Fruit fly (Drosophila melanogaster) whole organism, pupa: ENCODE measurements around the gene Usp5.

ENCODE experiments used
- CG10348 ChIP-seq: fragments of 200-800 bp; sonication (Bioruptor generic); IDR thresholded peaks from 2 replicates; pipeline ENCODE4 v1.3.6; 2022; ENCODE audit warnings: missing biosample characterization, missing genetic modification characterization
- CG12605 ChIP-seq: fragments of 200-800 bp; sonication (Bioruptor generic); IDR thresholded peaks from 2 replicates; pipeline ENCODE4 v1.3.6; 2022; ENCODE audit warnings: missing biosample characterization, missing genetic modification characterization
- CG14655 ChIP-seq: fragments of 200-800 bp; sonication (Bioruptor generic); optimal IDR thresholded peaks from 3 replicates; lab custom pipeline; 2017; ENCODE audit warnings: mild to moderate bottlenecking, missing biosample characterization, missing genetic modification reagents, missing genetic modification characterization
- CG15710 ChIP-seq: fragments of 200-800 bp; sonication (Bioruptor generic); optimal IDR thresholded peaks from 2 replicates; lab custom pipeline; 2018; ENCODE audit warnings: missing biosample characterization, mild to moderate bottlenecking, missing genetic modification characterization, moderate library complexity
- CG17806 ChIP-seq: fragments of 200-800 bp; sonication (Bioruptor generic); optimal IDR thresholded peaks from 2 replicates; lab custom pipeline; 2018; ENCODE audit warnings: missing biosample characterization, mild to moderate bottlenecking, missing genetic modification characterization, moderate library complexity
- CG32121 ChIP-seq: fragments of 200-800 bp; sonication (Bioruptor generic); IDR thresholded peaks from 2 replicates; pipeline ENCODE4 v1.3.6; 2022; ENCODE audit warnings: missing biosample characterization, missing genetic modification characterization
- CG34367 ChIP-seq: fragments of 200-800 bp; sonication (Bioruptor generic); optimal IDR thresholded peaks from 2 replicates; lab custom pipeline; 2018; ENCODE audit warnings: missing biosample characterization, mild to moderate bottlenecking, missing genetic modification characterization
- CG9948 ChIP-seq: fragments of 200-800 bp; sonication (Bioruptor generic); optimal IDR thresholded peaks from 2 replicates; lab custom pipeline; 2018; ENCODE audit warnings: missing biosample characterization, mild to moderate bottlenecking, missing genetic modification characterization, moderate library complexity
- D1 ChIP-seq: fragments of 200-800 bp; sonication (Bioruptor generic); optimal IDR thresholded peaks from 2 replicates; lab custom pipeline; 2018; ENCODE audit warnings: missing biosample characterization, mild to moderate bottlenecking, missing genetic modification characterization, moderate library complexity
- EcR ChIP-seq: fragments of 200-800 bp; sonication (Bioruptor generic); optimal IDR thresholded peaks from 3 replicates; lab custom pipeline; 2019; ENCODE audit warnings: missing biosample characterization, missing genetic modification characterization, mild to moderate bottlenecking, moderate library complexity, missing genetic modification reagents
- Ets98B ChIP-seq: fragments of 200-800 bp; sonication (Bioruptor generic); IDR thresholded peaks from 2 replicates; pipeline ENCODE4 v1.3.6; 2022; ENCODE audit warnings: missing biosample characterization, missing genetic modification characterization
- Pif1B ChIP-seq: fragments of 200-800 bp; sonication (Bioruptor generic); optimal IDR thresholded peaks from 3 replicates; lab custom pipeline; 2016; ENCODE audit warnings: missing biosample characterization, missing genetic modification characterization
- gl ChIP-seq: fragments of 200-800 bp; sonication (Bioruptor generic); optimal IDR thresholded peaks from 2 replicates; lab custom pipeline; 2018; ENCODE audit warnings: missing biosample characterization, mild to moderate bottlenecking, missing genetic modification characterization
- rn ChIP-seq: fragments of 200-800 bp; sonication (Bioruptor generic); IDR thresholded peaks from 2 replicates; pipeline ENCODE4 v1.3.6; 2022; ENCODE audit warnings: missing biosample characterization, missing genetic modification characterization

DNA sequence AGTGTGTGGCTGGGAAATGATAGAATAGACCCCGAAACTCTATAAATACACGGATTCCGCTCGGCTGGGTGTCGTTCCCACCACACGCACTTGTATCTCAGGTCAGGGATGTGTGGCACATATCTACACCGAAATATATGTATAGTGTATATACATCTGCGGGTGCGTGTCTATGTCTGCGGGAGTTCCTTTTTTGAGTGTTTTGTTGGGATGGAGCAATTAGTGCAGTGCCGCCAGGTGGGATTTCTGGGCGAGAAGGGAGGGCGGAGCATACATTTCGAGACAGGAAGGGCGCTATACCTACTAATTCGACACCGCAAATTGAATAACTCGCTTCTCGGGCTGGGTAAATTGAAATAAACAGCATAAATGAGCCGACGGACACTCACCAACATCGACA lies 21.7 kb downstream of the Usp5 start:
- TF ChIP-seq CG10348 (GFP tag; lab: Robert Waterston, UW) = no peak
- TF ChIP-seq Ets98B (GFP tag; lab: Robert Waterston, UW) = no peak
- no peak for TF ChIP-seq rn (GFP tag; lab: Robert Waterston, UW)
- no peak for TF ChIP-seq CG34367
- TF ChIP-seq D1 (tag; lab: Kevin White, UChicago) = no peak
- TF ChIP-seq CG12605 = no peak
- TF ChIP-seq CG32121 (GFP tag; lab: Robert Waterston, UW) = no peak
- no peak for TF ChIP-seq CG14655
- no peak for TF ChIP-seq Pif1B (GFP tag; lab: Kevin White, UChicago)
- no peak for TF ChIP-seq CG17806 (tag; lab: Kevin White, UChicago)
- no peak for TF ChIP-seq CG9948 (tag; lab: Kevin White, UChicago)
- TF ChIP-seq gl (tag; lab: Kevin White, UChicago) = no peak
- no peak for TF ChIP-seq CG15710 (tag; lab: Kevin White, UChicago)
- no peak for TF ChIP-seq EcR
